Fruit fly (Drosophila melanogaster) whole organism, adult: Measurements from ENCODE around the gene msd5.
A peak's percentile ranks its signal among the peaks of the same experiment; 100 is the strongest.

Source experiments
- CG11617 ChIP-seq: fragments of 200-800 bp; sonication (Bioruptor generic); optimal IDR thresholded peaks from 2 replicates; lab custom pipeline; 2017; ENCODE audit warnings: mild to moderate bottlenecking, missing biosample characterization, missing genetic modification reagents, missing genetic modification characterization
- CG12768 ChIP-seq: fragments of 200-800 bp; sonication (Bioruptor generic); optimal IDR thresholded peaks from 2 replicates; lab custom pipeline; 2017; ENCODE audit warnings: missing biosample characterization, missing genetic modification characterization, mild to moderate bottlenecking, moderate library complexity, missing genetic modification reagents
- CG14711 ChIP-seq: fragments of 200-800 bp; sonication (Bioruptor generic); optimal IDR thresholded peaks from 2 replicates; lab custom pipeline; 2018; ENCODE audit warnings: missing biosample characterization, mild to moderate bottlenecking, missing genetic modification characterization, moderate library complexity
- CG1620 ChIP-seq: fragments of 200-800 bp; sonication (Bioruptor generic); optimal IDR thresholded peaks from 2 replicates; lab custom pipeline; 2016; ENCODE audit warnings: missing biosample characterization, missing genetic modification characterization
- CG33017 ChIP-seq: fragments of 200-800 bp; sonication (Bioruptor generic); optimal IDR thresholded peaks from 2 replicates; lab custom pipeline; 2018; ENCODE audit warnings: missing biosample characterization, mild to moderate bottlenecking, missing genetic modification characterization, moderate library complexity
- CG5204 ChIP-seq: fragments of 200-800 bp; sonication (Bioruptor generic); optimal IDR thresholded peaks from 2 replicates; lab custom pipeline; 2016; ENCODE audit warnings: missing biosample characterization, missing genetic modification characterization
- CG7045 ChIP-seq: fragments of 200-800 bp; sonication (Bioruptor generic); optimal IDR thresholded peaks from 2 replicates; lab custom pipeline; 2017; ENCODE audit warnings: missing biosample characterization, mild to moderate bottlenecking, missing genetic modification characterization
- CG7101 ChIP-seq: fragments of 200-800 bp; sonication (Bioruptor generic); optimal IDR thresholded peaks from 2 replicates; lab custom pipeline; 2018; ENCODE audit warnings: missing biosample characterization, mild to moderate bottlenecking, missing genetic modification characterization, moderate library complexity
- Clk ChIP-seq: fragments of 200-800 bp; sonication (Bioruptor generic); optimal IDR thresholded peaks from 2 replicates; lab custom pipeline; 2017; ENCODE audit warnings: missing biosample characterization, missing genetic modification characterization
- Crg-1 ChIP-seq: fragments of 200-800 bp; sonication (Bioruptor generic); optimal IDR thresholded peaks from 2 replicates; lab custom pipeline; 2016; ENCODE audit warnings: missing biosample characterization, missing genetic modification characterization
- Hr96 ChIP-seq: fragments of 200-800 bp; sonication (Bioruptor generic); optimal IDR thresholded peaks from 2 replicates; lab custom pipeline; 2016; ENCODE audit warnings: missing biosample characterization, missing genetic modification characterization
- Mnt ChIP-seq: fragments of 200-800 bp; sonication (Bioruptor generic); optimal IDR thresholded peaks from 2 replicates; lab custom pipeline; 2016; ENCODE audit warnings: missing biosample characterization, mild to moderate bottlenecking, missing genetic modification characterization
- bab1 ChIP-seq: fragments of 200-800 bp; sonication (Bioruptor generic); optimal IDR thresholded peaks from 3 replicates; lab custom pipeline; 2019; ENCODE audit warnings: missing biosample characterization, mild to moderate bottlenecking, missing genetic modification characterization, moderate library complexity
- cic ChIP-seq: fragments of 200-800 bp; sonication (Bioruptor generic); optimal IDR thresholded peaks from 2 replicates; lab custom pipeline; 2017; ENCODE audit warnings: missing biosample characterization, mild to moderate bottlenecking, missing genetic modification characterization, moderate library complexity
- cnc ChIP-seq, 2 experiments: fragments of >200 bp; optimal IDR thresholded peaks; 2 replicates each; lab custom pipeline; 2017
- kay ChIP-seq: fragments of 200-800 bp; sonication (Bioruptor generic); peaks from one replicate; lab custom pipeline; 2016; ENCODE audit warnings: missing biosample characterization, missing genetic modification characterization, borderline replicate concordance
- ovo ChIP-seq: fragments of 200-800 bp; sonication (Bioruptor generic); optimal IDR thresholded peaks from 2 replicates; lab custom pipeline; 2016; ENCODE audit warnings: missing biosample characterization, missing genetic modification characterization
- pad ChIP-seq: fragments of 200-800 bp; sonication (Bioruptor generic); optimal IDR thresholded peaks from 3 replicates; lab custom pipeline; 2017; ENCODE audit warnings: missing biosample characterization, missing genetic modification characterization, mild to moderate bottlenecking, moderate library complexity, missing genetic modification reagents
- tj ChIP-seq: fragments of 200-800 bp; sonication (Bioruptor generic); optimal IDR thresholded peaks from 3 replicates; lab custom pipeline; 2017; ENCODE audit warnings: missing biosample characterization, mild to moderate bottlenecking, missing genetic modification characterization, moderate library complexity
- toe ChIP-seq: fragments of 200-800 bp; sonication (Bioruptor generic); optimal IDR thresholded peaks from 2 replicates; lab custom pipeline; 2016; ENCODE audit warnings: missing biosample characterization, missing genetic modification characterization

Gene msd5

dm6 chr3L:1332973-1333372 lies at the start of gene msd5:
Gene msd5 (minus strand): TSS chr3L:1333146.
- TF ChIP-seq ovo (GFP tag; lab: Kevin White, UChicago) (no peak), CG7101 (no peak), CG33017 (tag; lab: Kevin White, UChicago) (no peak), cnc (optimal IDR thresholded peaks at IDR 0.05; lab: Kevin White, UChicago) (no peak), bab1 (GFP tag; lab: Kevin White, UChicago) (no peak), CG14711 (tag; lab: Kevin White, UChicago) (no peak), kay (GFP tag; lab: Kevin White, UChicago) (no peak), CG11617 (GFP tag; lab: Kevin White, UChicago) (no peak), tj (GFP tag; lab: Kevin White, UChicago) (no peak), CG5204 (GFP tag; lab: Kevin White, UChicago) (no peak), Hr96 (GFP tag; lab: Kevin White, UChicago) (no peak), CG12768 (GFP tag; lab: Kevin White, UChicago) (no peak), toe (GFP tag; lab: Kevin White, UChicago) (no peak)

- TF ChIP-seq tj (GFP tag; lab: Kevin White, UChicago) (peak; percentile 22), CG11617 (GFP tag; lab: Kevin White, UChicago) (no peak)
Observed at dm6 chr3L:1380959-1381358, 48.0 kb upstream of the msd5 start.

- no peak for TF ChIP-seq CG33017 (tag; lab: Kevin White, UChicago)
- no peak for TF ChIP-seq bab1 (GFP tag; lab: Kevin White, UChicago)
- TF ChIP-seq kay (GFP tag; lab: Kevin White, UChicago) = peak; percentile 40
- TF ChIP-seq CG11617 (GFP tag; lab: Kevin White, UChicago) = no peak
Observed at dm6 chr3L:1379741-1380465, 47.0 kb upstream of the msd5 start.

DNA sequence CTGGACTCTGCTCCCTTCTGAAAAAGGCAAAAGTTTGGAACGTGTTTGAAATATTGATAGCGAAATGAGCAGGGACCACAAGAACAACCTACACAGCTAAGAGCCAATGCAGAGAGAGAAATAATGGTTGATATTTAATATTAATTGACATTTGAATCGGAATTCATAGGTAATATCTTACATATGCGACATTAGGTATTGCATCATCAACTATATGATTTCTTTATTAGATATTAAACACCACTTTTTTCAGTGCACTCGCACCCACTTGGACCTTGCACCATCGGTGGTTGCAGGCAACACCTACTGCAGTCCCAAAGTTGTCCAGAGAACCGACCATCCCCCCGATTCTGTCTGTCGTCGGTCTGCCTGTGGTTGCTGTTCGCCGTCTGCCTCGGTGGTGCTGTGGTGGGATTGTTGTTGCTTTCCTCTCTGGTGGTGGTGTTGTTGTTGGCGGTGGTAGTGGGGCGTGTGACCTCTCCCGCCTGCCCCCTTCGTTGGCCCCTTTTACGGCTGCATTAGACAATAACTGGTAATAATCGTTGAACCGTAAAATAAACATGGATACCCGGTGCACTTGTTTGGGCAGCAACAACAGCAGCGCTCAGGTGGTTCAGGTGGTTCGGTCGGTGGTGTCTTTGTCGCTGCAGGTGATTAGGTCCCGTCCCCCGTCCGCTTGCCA lies 46.1 kb upstream of the msd5 start:
- TF ChIP-seq ovo (GFP tag; lab: Kevin White, UChicago) (no peak), cic (GFP tag; lab: Kevin White, UChicago) (no peak), CG7101 (no peak), CG5204 (GFP tag; lab: Kevin White, UChicago) (peak; percentile 30), CG14711 (tag; lab: Kevin White, UChicago) (no peak), CG7045 (GFP tag; lab: Kevin White, UChicago) (no peak), toe (GFP tag; lab: Kevin White, UChicago) (no peak), Mnt (GFP tag; lab: Kevin White, UChicago) (no peak)

- TF ChIP-seq CG12768 (GFP tag; lab: Kevin White, UChicago) = no peak
- TF ChIP-seq pad (GFP tag; lab: Kevin White, UChicago) = no peak
- TF ChIP-seq kay (GFP tag; lab: Kevin White, UChicago) = no peak
- TF ChIP-seq Hr96 (GFP tag; lab: Kevin White, UChicago) = no peak
- no peak for TF ChIP-seq CG33017 (tag; lab: Kevin White, UChicago)
Observed at dm6 chr3L:1378098-1378645, 45.2 kb upstream of the msd5 start.

dm6 chr3L:1376014-1376745 lies 43.2 kb upstream of the msd5 start:
- TF ChIP-seq bab1 (GFP tag; lab: Kevin White, UChicago) (no peak), CG5204 (GFP tag; lab: Kevin White, UChicago) (no peak), Crg-1 (no peak), CG11617 (GFP tag; lab: Kevin White, UChicago) (no peak), cnc (optimal IDR thresholded peaks at IDR 0.05; lab: Kevin White, UChicago) (no peak), Hr96 (GFP tag; lab: Kevin White, UChicago) (no peak), Clk (GFP tag; lab: Kevin White, UChicago) (no peak), Mnt (GFP tag; lab: Kevin White, UChicago) (no peak), CG33017 (tag; lab: Kevin White, UChicago) (no peak), tj (GFP tag; lab: Kevin White, UChicago) (no peak), CG12768 (GFP tag; lab: Kevin White, UChicago) (no peak), CG7045 (GFP tag; lab: Kevin White, UChicago) (no peak), CG1620 (GFP tag; lab: Kevin White, UChicago) (no peak), toe (GFP tag; lab: Kevin White, UChicago) (no peak), cic (GFP tag; lab: Kevin White, UChicago) (no peak)
